Worm (Caenorhabditis elegans) whole organism, midembryonic: ENCODE data around the gene end-1.

Source experiments
- T22C8.4 ChIP-seq: fragments of 200-800 bp; sonication (Bioruptor generic); IDR thresholded peaks from 2 replicates; pipeline ENCODE4 v1.3.6; 2022; ENCODE audit warnings: missing genetic modification characterization, missing compliant biosample characterization
- cog-1 ChIP-seq: sonication (generic microtip); optimal IDR thresholded peaks from 2 replicates; lab custom pipeline; 2016; ENCODE audit warnings: missing genetic modification characterization, missing compliant biosample characterization
- flt-1 ChIP-seq: fragments of 200-800 bp; sonication (Bioruptor generic); IDR thresholded peaks from 2 replicates; pipeline ENCODE4 v1.3.6; 2022; ENCODE audit warnings: missing genetic modification characterization, missing compliant biosample characterization
- klf-2 ChIP-seq: fragments of 200-800 bp; sonication (Bioruptor generic); conservative IDR thresholded peaks from 2 replicates; pipeline ENCODE4 v1.3.6; 2022; ENCODE audit warnings: missing genetic modification reagents, missing genetic modification characterization, missing compliant biosample characterization
- med-1 ChIP-seq: sonication (generic microtip); optimal IDR thresholded peaks from 2 replicates; lab custom pipeline; 2017; ENCODE audit warnings: missing genetic modification characterization, mild to moderate bottlenecking, missing compliant biosample characterization, antibody characterized with exemption, missing genetic modification reagents; ENCODE audit not compliant: insufficient read depth
- ref-1 ChIP-seq: fragments of 200-800 bp; sonication (Bioruptor generic); conservative IDR thresholded peaks from 2 replicates; pipeline ENCODE4 v1.3.6; 2022; ENCODE audit warnings: missing genetic modification reagents, missing genetic modification characterization, missing compliant biosample characterization
- tab-1 ChIP-seq: fragments of 200-800 bp; sonication (Bioruptor generic); IDR thresholded peaks from 2 replicates; pipeline ENCODE4 v1.3.6; 2022; ENCODE audit warnings: missing genetic modification characterization, missing compliant biosample characterization
- ztf-23 ChIP-seq: fragments of 200-800 bp; sonication (Bioruptor generic); IDR thresholded peaks from 2 replicates; pipeline ENCODE4 v1.3.6; 2022; ENCODE audit warnings: missing genetic modification reagents, missing genetic modification characterization, missing compliant biosample characterization
- ztf-29 ChIP-seq: fragments of 200-800 bp; sonication (Bioruptor generic); IDR thresholded peaks from 2 replicates; pipeline ENCODE4 v1.3.6; 2022; ENCODE audit warnings: missing genetic modification reagents, missing genetic modification characterization, missing compliant biosample characterization

Gene end-1

ce11 chrV:14006819-14007218, 21.9 kb downstream of the end-1 start:
- TF ChIP-seq flt-1 (GFP tag; lab: Robert Waterston, UW) (0 out of 2 replicates have a peak, but pooled peaks have one; percentile 4), ztf-23 (GFP tag; lab: Robert Waterston, UW) (no peak), ref-1 (GFP tag; lab: Robert Waterston, UW) (no peak), med-1 (GFP tag; lab: Kevin White, UChicago) (no peak), cog-1 (tag; lab: Kevin White, UChicago) (no peak), klf-2 (GFP tag; lab: Robert Waterston, UW) (no peak), T22C8.4 (no peak)

ce11 chrV:14008353-14008859, 23.5 kb downstream of the end-1 start:
- TF ChIP-seq T22C8.4 (0 out of 2 replicates have a peak, but pooled peaks have one; percentile 10), med-1 (GFP tag; lab: Kevin White, UChicago) (no peak), flt-1 (GFP tag; lab: Robert Waterston, UW) (no peak), ztf-29 (GFP tag; lab: Robert Waterston, UW) (no peak), klf-2 (GFP tag; lab: Robert Waterston, UW) (no peak), cog-1 (tag; lab: Kevin White, UChicago) (no peak)

DNA sequence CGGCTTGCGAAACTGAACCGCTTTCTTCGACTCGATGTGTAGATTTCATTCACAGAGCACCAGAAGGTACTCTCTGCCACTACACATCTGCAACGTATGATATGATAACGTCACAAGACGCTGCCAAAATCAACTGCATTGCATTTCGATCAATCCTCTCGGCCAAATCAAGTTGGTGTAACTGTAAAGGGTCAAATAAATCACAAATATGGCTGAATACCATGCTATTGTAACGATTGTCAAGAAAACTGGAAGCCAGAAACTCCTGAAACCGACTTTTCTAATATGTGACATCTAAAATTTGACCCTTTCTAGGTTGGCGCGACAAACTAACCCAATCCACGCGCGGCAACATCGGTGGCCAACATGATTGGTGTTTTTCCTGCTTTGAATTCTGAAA, 25.1 kb downstream of the end-1 start:
- no peak for TF ChIP-seq T22C8.4
- TF ChIP-seq med-1 (GFP tag; lab: Kevin White, UChicago) = no peak
- no peak for TF ChIP-seq ztf-23 (GFP tag; lab: Robert Waterston, UW)
- no peak for TF ChIP-seq ref-1 (GFP tag; lab: Robert Waterston, UW)
- TF ChIP-seq tab-1 (GFP tag; lab: Robert Waterston, UW) = no peak
- no peak for TF ChIP-seq cog-1 (tag; lab: Kevin White, UChicago)
- no peak for TF ChIP-seq klf-2 (GFP tag; lab: Robert Waterston, UW)
- no peak for TF ChIP-seq ztf-29 (GFP tag; lab: Robert Waterston, UW)
- TF ChIP-seq flt-1 (GFP tag; lab: Robert Waterston, UW) = no peak

ce11 chrV:14011427-14011826, 26.5 kb downstream of the end-1 start:
- TF ChIP-seq cog-1 (tag; lab: Kevin White, UChicago) = no peak
- TF ChIP-seq ztf-23 (GFP tag; lab: Robert Waterston, UW) = 0 out of 2 replicates have a peak, but pooled peaks have one; percentile 33
- 0 out of 2 replicates have a peak, but pooled peaks have one; percentile 18 for TF ChIP-seq flt-1 (GFP tag; lab: Robert Waterston, UW)

ce11 chrV:14012002-14012554, 27.1 kb downstream of the end-1 start, which contains the start of the genes ddx-17 and aip-1:
Gene ddx-17 (minus strand): TSS chrV:14012052.
Gene aip-1 (plus strand): TSS chrV:14012333.
- TF ChIP-seq tab-1 (GFP tag; lab: Robert Waterston, UW) (no peak), cog-1 (tag; lab: Kevin White, UChicago) (peak; percentile 20)

ce11 chrV:14013638-14014037, 28.7 kb downstream of the end-1 start:
- no peak for TF ChIP-seq cog-1 (tag; lab: Kevin White, UChicago)
- TF ChIP-seq klf-2 (GFP tag; lab: Robert Waterston, UW) = no peak
- no peak for TF ChIP-seq med-1 (GFP tag; lab: Kevin White, UChicago)
- TF ChIP-seq ztf-29 (GFP tag; lab: Robert Waterston, UW) = no peak
- TF ChIP-seq flt-1 (GFP tag; lab: Robert Waterston, UW) = no peak
- TF ChIP-seq T22C8.4 = no peak
- TF ChIP-seq ref-1 (GFP tag; lab: Robert Waterston, UW) = no peak
- no peak for TF ChIP-seq tab-1 (GFP tag; lab: Robert Waterston, UW)
- TF ChIP-seq ztf-23 (GFP tag; lab: Robert Waterston, UW) = no peak

- TF ChIP-seq ztf-29 (GFP tag; lab: Robert Waterston, UW) = no peak
- TF ChIP-seq med-1 (GFP tag; lab: Kevin White, UChicago) = no peak
- TF ChIP-seq ztf-23 (GFP tag; lab: Robert Waterston, UW) = no peak
- TF ChIP-seq cog-1 (tag; lab: Kevin White, UChicago) = no peak
- TF ChIP-seq tab-1 (GFP tag; lab: Robert Waterston, UW) = no peak
- TF ChIP-seq T22C8.4 = no peak
- no peak for TF ChIP-seq ref-1 (GFP tag; lab: Robert Waterston, UW)
- no peak for TF ChIP-seq flt-1 (GFP tag; lab: Robert Waterston, UW)
- TF ChIP-seq klf-2 (GFP tag; lab: Robert Waterston, UW) = no peak
These were observed 29.5 kb downstream of the end-1 start, which contains the start of gene end-3 for ce11 chrV:14014395-14014794. Gene end-3 (plus strand): TSS chrV:14014695.

- TF ChIP-seq flt-1 (GFP tag; lab: Robert Waterston, UW) (no peak), ref-1 (GFP tag; lab: Robert Waterston, UW) (no peak), tab-1 (GFP tag; lab: Robert Waterston, UW) (no peak), T22C8.4 (no peak), med-1 (GFP tag; lab: Kevin White, UChicago) (no peak), ztf-23 (GFP tag; lab: Robert Waterston, UW) (no peak), cog-1 (tag; lab: Kevin White, UChicago) (no peak), klf-2 (GFP tag; lab: Robert Waterston, UW) (no peak), ztf-29 (GFP tag; lab: Robert Waterston, UW) (no peak)
These were observed 32.5 kb downstream of the end-1 start, which contains the start of gene srh-308 for ce11 chrV:14017476-14017875. Gene srh-308 (minus strand): TSS chrV:14017576.

DNA sequence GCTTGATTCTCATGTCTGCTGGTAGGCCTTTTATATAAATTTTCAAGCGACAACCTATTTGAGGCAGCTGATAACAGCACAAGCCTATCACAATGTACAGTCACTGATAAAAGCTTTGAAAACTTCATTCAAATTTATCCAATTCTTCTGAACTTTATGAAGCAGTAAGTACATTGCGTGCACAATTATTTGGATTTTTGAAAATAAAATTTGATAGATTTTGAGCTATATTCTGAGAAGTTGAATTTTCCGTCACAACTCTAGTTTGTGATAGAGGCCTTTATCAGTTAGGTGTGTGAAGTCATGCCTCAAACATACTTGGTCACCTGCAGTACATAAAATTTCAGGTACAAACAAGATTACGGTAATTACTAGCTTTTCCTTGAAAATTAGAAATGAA, 33.7 kb downstream of the end-1 start, which contains the start of the genes mtl-2 and T08G5.1:
Gene mtl-2, minus strand, starts transcription at position 34 of the 400 bp plus-strand sequence.
Gene T08G5.1, plus strand, starts transcription at position 127 of the 400 bp plus-strand sequence.
- TF ChIP-seq ref-1 (GFP tag; lab: Robert Waterston, UW) (no peak), tab-1 (GFP tag; lab: Robert Waterston, UW) (no peak), med-1 (GFP tag; lab: Kevin White, UChicago) (no peak), klf-2 (GFP tag; lab: Robert Waterston, UW) (no peak), T22C8.4 (no peak), cog-1 (tag; lab: Kevin White, UChicago) (no peak), ztf-29 (GFP tag; lab: Robert Waterston, UW) (no peak), flt-1 (GFP tag; lab: Robert Waterston, UW) (no peak), ztf-23 (GFP tag; lab: Robert Waterston, UW) (no peak)
